Worm (Caenorhabditis elegans): ENCODE measurements around the gene F54E4.3.

- TF ChIP-seq ama-1 (optimal IDR thresholded peaks at IDR 0.05): no peak
- no peak for TF ChIP-seq lin-13 (GFP tag; optimal IDR thresholded peaks at IDR 0.05)
- no peak for TF ChIP-seq nhr-76 (tag; optimal IDR thresholded peaks at IDR 0.05)
- no peak for TF ChIP-seq mdl-1 (tag; optimal IDR thresholded peaks at IDR 0.05)
- TF ChIP-seq fos-1 (tag; optimal IDR thresholded peaks at IDR 0.05): no peak
- TF ChIP-seq xbp-1 (tag; optimal IDR thresholded peaks at IDR 0.05): no peak
- TF ChIP-seq zag-1 (tag; optimal IDR thresholded peaks at IDR 0.05): no peak
- no peak for TF ChIP-seq ceh-90 (tag; optimal IDR thresholded peaks at IDR 0.05)
- TF ChIP-seq lin-39 (tag; optimal IDR thresholded peaks at IDR 0.05): no peak
- no peak for TF ChIP-seq nhr-28 (tag; optimal IDR thresholded peaks at IDR 0.05)
- TF ChIP-seq F16B12.6 (tag; optimal IDR thresholded peaks at IDR 0.05): no peak
- TF ChIP-seq nhr-84 (tag; optimal IDR thresholded peaks at IDR 0.05): no peak
- no peak for TF ChIP-seq lin-15B (tag; optimal IDR thresholded peaks at IDR 0.05)
Measured at ce11 chrX:14636157-14636556, at the start of gene F54E4.3.
